Fruit fly (Drosophila melanogaster): ENCODE data around the gene CG1105.

DNA sequence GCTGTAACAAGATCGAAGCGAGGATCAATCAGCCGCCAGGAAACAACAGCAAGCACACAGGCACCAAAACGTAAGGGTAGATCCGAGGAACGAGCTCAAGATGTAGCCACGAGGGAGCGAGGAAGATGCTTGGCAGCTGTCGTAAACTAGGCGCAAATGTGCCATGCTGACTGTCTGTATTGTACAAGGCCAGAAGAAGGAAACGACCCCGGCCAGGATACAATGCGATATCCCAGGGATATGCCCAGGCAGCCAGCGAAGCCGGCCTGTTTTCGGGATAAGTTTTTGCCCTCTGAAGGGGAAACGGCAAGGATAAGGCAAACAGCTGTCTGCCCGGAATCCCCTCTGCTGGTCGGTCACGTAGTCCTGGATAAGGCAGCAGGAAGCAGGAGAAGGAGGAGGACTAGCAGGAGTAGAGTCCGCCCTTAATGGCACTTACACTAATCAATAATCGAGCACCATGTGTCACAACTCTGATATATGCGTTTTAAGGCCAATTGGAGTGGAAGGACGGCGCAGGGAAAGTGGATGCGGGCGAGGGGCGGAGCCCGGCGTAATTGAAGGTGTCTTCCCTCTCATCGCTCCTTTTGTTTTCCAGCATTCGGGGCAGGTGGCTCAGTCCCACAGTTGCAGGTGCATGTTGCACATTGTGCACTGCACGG lies 38.7 kb upstream of the CG1105 start:
- no peak for TF ChIP-seq h (GFP tag; optimal IDR thresholded peaks at IDR 0.05)
- TF ChIP-seq dsf (GFP tag; optimal IDR thresholded peaks at IDR 0.05; ENCODE audit: borderline replicate concordance): no peak
- TF ChIP-seq Hnf4 (GFP tag; optimal IDR thresholded peaks at IDR 0.05): no peak

Data from whole organism, wandering third instar larva.